Worm (Caenorhabditis elegans): ENCODE data around the gene sma-6.

sma-6 gene

ce11 chrII:6348360-6348759 is 24.1 kb downstream of the sma-6 start (continued):
- TF ChIP-seq sox-2 (GFP tag; IDR thresholded peaks at IDR 0.05): no peak
- no peak for TF ChIP-seq pax-1 (tag; optimal IDR thresholded peaks at IDR 0.05)
- no peak for TF ChIP-seq sox-4 (tag; optimal IDR thresholded peaks at IDR 0.05)
- no peak for TF ChIP-seq ceh-19 (GFP tag; optimal IDR thresholded peaks at IDR 0.05)
- no peak for TF ChIP-seq odd-2 (tag; optimal IDR thresholded peaks at IDR 0.05)
- no peak for TF ChIP-seq pha-2 (tag; optimal IDR thresholded peaks at IDR 0.05)
- peak; percentile 27 for TF ChIP-seq F13H6.1 (tag; optimal IDR thresholded peaks at IDR 0.05)
- TF ChIP-seq fax-1 (tag; optimal IDR thresholded peaks at IDR 0.05): no peak
- TF ChIP-seq ztf-16 (tag; optimal IDR thresholded peaks at IDR 0.05): no peak
- no peak for TF ChIP-seq elt-4 (tag; optimal IDR thresholded peaks at IDR 0.05)
- peak; percentile 75 for TF ChIP-seq ceh-31 (tag; optimal IDR thresholded peaks at IDR 0.05)
- no peak for TF ChIP-seq madf-2 (tag; optimal IDR thresholded peaks at IDR 0.05)
- TF ChIP-seq che-1 (tag; optimal IDR thresholded peaks at IDR 0.05): no peak
- TF ChIP-seq pat-9 (tag; optimal IDR thresholded peaks at IDR 0.05): no peak
- peak; percentile 6 for TF ChIP-seq lin-11 (tag; optimal IDR thresholded peaks at IDR 0.05)
- no peak for TF ChIP-seq unc-86 (tag; optimal IDR thresholded peaks at IDR 0.05)
- TF ChIP-seq pqm-1 (tag; optimal IDR thresholded peaks at IDR 0.05): peak; percentile 34
- peak; percentile 62 for TF ChIP-seq ets-4 (tag; optimal IDR thresholded peaks at IDR 0.05)
- no peak for TF ChIP-seq dmd-4 (tag; optimal IDR thresholded peaks at IDR 0.05; ENCODE audit: borderline replicate concordance)
- TF ChIP-seq nfya-1 (tag; optimal IDR thresholded peaks at IDR 0.05): peak; percentile 90
- TF ChIP-seq tbx-2 (tag; optimal IDR thresholded peaks at IDR 0.05): peak; percentile 71
- TF ChIP-seq ttx-3 (tag; optimal IDR thresholded peaks at IDR 0.05): no peak
- peak; percentile 99 for TF ChIP-seq hlh-30 (tag; optimal IDR thresholded peaks at IDR 0.05; ENCODE audit: insufficient read depth)
- no peak for TF ChIP-seq ceh-9 (tag; optimal IDR thresholded peaks at IDR 0.05)
- peak; percentile 8 for TF ChIP-seq C08G9.2 (tag; optimal IDR thresholded peaks at IDR 0.05)
- no peak for TF ChIP-seq ceh-6 (GFP tag; optimal IDR thresholded peaks at IDR 0.05)
- no peak for TF ChIP-seq hlh-6 (tag; optimal IDR thresholded peaks at IDR 0.05)
- no peak for TF ChIP-seq nhr-232 (tag; optimal IDR thresholded peaks at IDR 0.05)
- no peak for TF ChIP-seq elt-2 (tag; optimal IDR thresholded peaks at IDR 0.05)
- TF ChIP-seq unc-55 (GFP tag; optimal IDR thresholded peaks at IDR 0.05): peak; percentile 90
- peak; percentile 18 for TF ChIP-seq ceh-30 (tag; optimal IDR thresholded peaks at IDR 0.05)
- TF ChIP-seq hlh-13 (GFP tag; optimal IDR thresholded peaks at IDR 0.05): no peak
- no peak for TF ChIP-seq mec-3 (tag; optimal IDR thresholded peaks at IDR 0.05; ENCODE audit: borderline replicate concordance)
- TF ChIP-seq ceh-24 (tag; optimal IDR thresholded peaks at IDR 0.05): no peak
- TF ChIP-seq T23F11.4 (GFP tag; optimal IDR thresholded peaks at IDR 0.05): no peak
- TF ChIP-seq fkh-6 (tag; optimal IDR thresholded peaks at IDR 0.05): no peak
- no peak for TF ChIP-seq ceh-45 (GFP tag; IDR thresholded peaks at IDR 0.05)
- TF ChIP-seq K02D7.2 (tag; optimal IDR thresholded peaks at IDR 0.05): no peak
- TF ChIP-seq pag-3 (tag; optimal IDR thresholded peaks at IDR 0.05; ENCODE audit: borderline replicate concordance): no peak
- TF ChIP-seq eyg-1 (tag; optimal IDR thresholded peaks at IDR 0.05): no peak
- TF ChIP-seq hlh-8 (tag; optimal IDR thresholded peaks at IDR 0.05): peak; percentile 36

ce11 chrII:6349968-6350367 is 25.7 kb downstream of the sma-6 start:
- TF ChIP-seq zip-5 (tag; optimal IDR thresholded peaks at IDR 0.05) (no peak), F13H6.1 (tag; optimal IDR thresholded peaks at IDR 0.05) (no peak), ceh-18 (tag; optimal IDR thresholded peaks at IDR 0.05) (no peak), lim-6 (tag; optimal IDR thresholded peaks at IDR 0.05) (no peak), ceh-34 (tag; optimal IDR thresholded peaks at IDR 0.05) (no peak), lin-11 (tag; optimal IDR thresholded peaks at IDR 0.05) (no peak), K09A11.1 (tag; optimal IDR thresholded peaks at IDR 0.05; ENCODE audit: insufficient read depth) (no peak), hlh-30 (tag; optimal IDR thresholded peaks at IDR 0.05; ENCODE audit: insufficient read depth) (no peak), Y22D7AL.16 (tag; optimal IDR thresholded peaks at IDR 0.05) (no peak), ceh-2 (tag; optimal IDR thresholded peaks at IDR 0.05) (no peak)

Data from whole organism, late embryonic.